Worm (Caenorhabditis elegans) whole organism, L3 larva: ENCODE measurements around the gene M05D6.3.
A peak's percentile ranks its signal among the peaks of the same experiment; 100 is the strongest.

ENCODE experiments used
- R02D3.7 ChIP-seq: fragments of 150-350 bp; optimal IDR thresholded peaks from 2 replicates; lab custom pipeline; 2014; ENCODE audit warnings: missing biosample characterization, missing genetic modification characterization
- ZK546.5 ChIP-seq: sonication (generic microtip); optimal IDR thresholded peaks from 2 replicates; lab custom pipeline; 2017; ENCODE audit warnings: missing biosample characterization, missing genetic modification characterization
- aly-2 ChIP-seq: fragments of 150-350 bp; optimal IDR thresholded peaks from 2 replicates; lab custom pipeline; 2014; ENCODE audit warnings: missing biosample characterization, missing genetic modification characterization
- ceh-16 ChIP-seq: sonication (generic microtip); optimal IDR thresholded peaks from 2 replicates; lab custom pipeline; 2017; ENCODE audit warnings: missing biosample characterization, missing genetic modification characterization
- ceh-28 ChIP-seq: fragments of 150-350 bp; optimal IDR thresholded peaks from 2 replicates; lab custom pipeline; 2014; ENCODE audit warnings: missing biosample characterization, missing genetic modification reagents, missing genetic modification characterization
- ceh-82 ChIP-seq: fragments of 150-350 bp; optimal IDR thresholded peaks from 2 replicates; lab custom pipeline; 2014; ENCODE audit warnings: missing biosample characterization, missing genetic modification characterization
- ceh-9 ChIP-seq: sonication (generic microtip); optimal IDR thresholded peaks from 2 replicates; lab custom pipeline; 2018; ENCODE audit warnings: missing biosample characterization, missing genetic modification characterization
- egl-27 ChIP-seq: sonication (generic microtip); optimal IDR thresholded peaks from 4 replicates; lab custom pipeline; 2017; ENCODE audit warnings: missing biosample characterization, missing genetic modification reagents, missing genetic modification characterization
- egl-5 ChIP-seq: fragments of 150-350 bp; optimal IDR thresholded peaks from 2 replicates; lab custom pipeline; 2017; ENCODE audit warnings: missing biosample characterization, missing genetic modification reagents, missing genetic modification characterization, inconsistent platforms
- elt-1 ChIP-seq: fragments of 150-350 bp; optimal IDR thresholded peaks from 2 replicates; lab custom pipeline; 2014; ENCODE audit warnings: missing biosample characterization, missing genetic modification characterization
- elt-2 ChIP-seq: sonication (generic microtip); optimal IDR thresholded peaks from 2 replicates; lab custom pipeline; 2016; ENCODE audit warnings: missing genetic modification reagents, mild to moderate bottlenecking, missing genetic modification characterization, missing compliant biosample characterization
- elt-3 ChIP-seq, 3 experiments: fragments of 150-350 bp in 1 of 3; sonication (generic microtip) in 2 of 3; optimal IDR thresholded peaks; 2 replicates in 2 of 3; 4 replicates in 1 of 3; lab custom pipeline; 2014 to 2017; ENCODE audit warnings: missing biosample characterization in 3 of 3, missing genetic modification characterization in 3 of 3
- eor-1 ChIP-seq, 2 experiments: fragments of 150-350 bp; optimal IDR thresholded peaks; 2 replicates each; lab custom pipeline; 2014 to 2018; ENCODE audit warnings: missing biosample characterization in 2 of 2, missing genetic modification characterization in 2 of 2
- fkh-10 ChIP-seq: sonication (generic microtip); optimal IDR thresholded peaks from 2 replicates; lab custom pipeline; 2017; ENCODE audit warnings: missing biosample characterization, missing genetic modification reagents, missing genetic modification characterization
- fkh-2 ChIP-seq: fragments of 150-350 bp; optimal IDR thresholded peaks from 2 replicates; lab custom pipeline; 2014; ENCODE audit warnings: missing biosample characterization, missing genetic modification reagents, missing genetic modification characterization
- fos-1 ChIP-seq: fragments of 150-350 bp; optimal IDR thresholded peaks from 2 replicates; lab custom pipeline; 2014; ENCODE audit warnings: missing biosample characterization, missing genetic modification characterization
- hmg-11 ChIP-seq: sonication (generic microtip); optimal IDR thresholded peaks from 2 replicates; lab custom pipeline; 2016; ENCODE audit warnings: missing genetic modification characterization, missing compliant biosample characterization
- jun-1 ChIP-seq: fragments of 150-350 bp; optimal IDR thresholded peaks from 2 replicates; lab custom pipeline; 2014; ENCODE audit warnings: missing biosample characterization, missing genetic modification reagents, missing genetic modification characterization
- lin-15B ChIP-seq: fragments of 150-350 bp; optimal IDR thresholded peaks from 2 replicates; lab custom pipeline; 2014; ENCODE audit warnings: missing biosample characterization, missing genetic modification characterization
- lin-39 ChIP-seq: fragments of 150-350 bp; optimal IDR thresholded peaks from 2 replicates; lab custom pipeline; 2018; ENCODE audit warnings: missing biosample characterization, missing genetic modification reagents, missing genetic modification characterization
- lsy-12 ChIP-seq: sonication (generic microtip); optimal IDR thresholded peaks from 2 replicates; lab custom pipeline; 2016; ENCODE audit warnings: mild to moderate bottlenecking, missing genetic modification characterization, missing compliant biosample characterization
- mdl-1 ChIP-seq: fragments of 150-350 bp; optimal IDR thresholded peaks from 2 replicates; lab custom pipeline; 2014; ENCODE audit warnings: missing biosample characterization, missing genetic modification characterization
- mml-1 ChIP-seq: fragments of 150-350 bp; sonication (generic microtip); optimal IDR thresholded peaks from 3 replicates; lab custom pipeline; 2014; ENCODE audit warnings: missing biosample characterization, missing genetic modification characterization
- nfya-1 ChIP-seq: sonication (generic microtip); optimal IDR thresholded peaks from 2 replicates; lab custom pipeline; 2017; ENCODE audit warnings: missing genetic modification characterization, mild to moderate bottlenecking, missing compliant biosample characterization, antibody characterized with exemption, moderate library complexity; ENCODE audit not compliant: insufficient read depth
- nhr-11 ChIP-seq: fragments of 150-350 bp; optimal IDR thresholded peaks from 2 replicates; lab custom pipeline; 2014; ENCODE audit warnings: missing biosample characterization, missing genetic modification characterization
- nhr-12 ChIP-seq: fragments of 150-350 bp; optimal IDR thresholded peaks from 2 replicates; lab custom pipeline; 2014; ENCODE audit warnings: missing biosample characterization, missing genetic modification characterization
- nhr-237 ChIP-seq: fragments of 150-350 bp; optimal IDR thresholded peaks from 2 replicates; lab custom pipeline; 2014; ENCODE audit warnings: missing biosample characterization, missing genetic modification characterization
- nhr-25 ChIP-seq: sonication (generic microtip); optimal IDR thresholded peaks from 2 replicates; lab custom pipeline; 2017; ENCODE audit warnings: missing biosample characterization, missing genetic modification characterization
- nhr-28 ChIP-seq: fragments of 150-350 bp; optimal IDR thresholded peaks from 2 replicates; lab custom pipeline; 2014; ENCODE audit warnings: missing biosample characterization, missing genetic modification characterization
- nhr-43 ChIP-seq: sonication (generic microtip); optimal IDR thresholded peaks from 2 replicates; lab custom pipeline; 2016; ENCODE audit warnings: mild to moderate bottlenecking, missing genetic modification characterization, missing compliant biosample characterization; ENCODE audit not compliant: poor library complexity, severe bottlenecking
- nhr-67 ChIP-seq: fragments of 150-350 bp; optimal IDR thresholded peaks from 2 replicates; lab custom pipeline; 2014; ENCODE audit warnings: missing biosample characterization, missing genetic modification characterization
- nhr-77 ChIP-seq: fragments of 150-350 bp; optimal IDR thresholded peaks from 2 replicates; lab custom pipeline; 2014; ENCODE audit warnings: missing biosample characterization, missing genetic modification characterization
- pha-4 ChIP-seq: fragments of 150-350 bp; optimal IDR thresholded peaks from 2 replicates; lab custom pipeline; 2014; ENCODE audit warnings: missing biosample characterization, missing genetic modification reagents, missing genetic modification characterization
- pqm-1 ChIP-seq: fragments of 150-350 bp; optimal IDR thresholded peaks from 2 replicates; lab custom pipeline; 2017; ENCODE audit warnings: missing biosample characterization, missing genetic modification characterization, inconsistent platforms
- sea-2 ChIP-seq: fragments of 150-350 bp; sonication (generic microtip); optimal IDR thresholded peaks from 4 replicates; lab custom pipeline; 2014; ENCODE audit warnings: missing biosample characterization, missing genetic modification reagents, missing genetic modification characterization
- skn-1 ChIP-seq: fragments of 150-350 bp; optimal IDR thresholded peaks from 2 replicates; lab custom pipeline; 2014; ENCODE audit warnings: missing biosample characterization, missing genetic modification characterization
- snpc-4 ChIP-seq: fragments of 150-350 bp; optimal IDR thresholded peaks from 2 replicates; lab custom pipeline; 2014; ENCODE audit warnings: missing biosample characterization, missing genetic modification characterization
- tbx-2 ChIP-seq: sonication (generic microtip); optimal IDR thresholded peaks from 2 replicates; lab custom pipeline; 2016; ENCODE audit warnings: mild to moderate bottlenecking, missing genetic modification characterization, missing compliant biosample characterization
- zag-1 ChIP-seq: fragments of 150-350 bp; optimal IDR thresholded peaks from 2 replicates; lab custom pipeline; 2014; ENCODE audit warnings: missing biosample characterization, missing genetic modification characterization
- ztf-11 ChIP-seq: fragments of 150-350 bp; optimal IDR thresholded peaks from 2 replicates; lab custom pipeline; 2014; ENCODE audit warnings: missing biosample characterization, missing genetic modification characterization
- ztf-4 ChIP-seq: fragments of 150-350 bp; optimal IDR thresholded peaks from 2 replicates; lab custom pipeline; 2014; ENCODE audit warnings: missing biosample characterization, missing genetic modification characterization

M05D6.3 gene

DNA sequence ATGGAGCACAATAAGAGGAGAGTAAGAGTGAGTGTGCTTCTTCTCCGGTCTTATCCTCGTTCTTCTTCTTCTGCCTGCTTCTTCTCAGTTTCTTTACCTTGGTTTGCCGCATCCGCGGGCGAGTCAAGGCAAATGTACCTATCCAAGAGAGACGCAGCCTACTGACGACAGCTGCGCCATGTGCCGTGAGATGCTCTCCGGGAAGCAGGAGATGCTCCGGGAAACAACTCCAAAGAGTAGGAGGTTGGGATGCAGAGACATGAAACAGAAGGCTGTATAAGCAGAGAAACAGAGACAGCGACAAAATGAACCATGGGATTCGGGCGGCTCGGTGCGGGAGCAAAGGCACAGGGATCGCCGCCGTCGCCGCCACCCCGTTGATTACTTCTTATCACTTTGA lies 23.4 kb downstream of the M05D6.3 start:
- peak; percentile 18 for TF ChIP-seq lin-39 (tag; lab: Kevin White, UChicago)
- TF ChIP-seq aly-2: no peak

DNA sequence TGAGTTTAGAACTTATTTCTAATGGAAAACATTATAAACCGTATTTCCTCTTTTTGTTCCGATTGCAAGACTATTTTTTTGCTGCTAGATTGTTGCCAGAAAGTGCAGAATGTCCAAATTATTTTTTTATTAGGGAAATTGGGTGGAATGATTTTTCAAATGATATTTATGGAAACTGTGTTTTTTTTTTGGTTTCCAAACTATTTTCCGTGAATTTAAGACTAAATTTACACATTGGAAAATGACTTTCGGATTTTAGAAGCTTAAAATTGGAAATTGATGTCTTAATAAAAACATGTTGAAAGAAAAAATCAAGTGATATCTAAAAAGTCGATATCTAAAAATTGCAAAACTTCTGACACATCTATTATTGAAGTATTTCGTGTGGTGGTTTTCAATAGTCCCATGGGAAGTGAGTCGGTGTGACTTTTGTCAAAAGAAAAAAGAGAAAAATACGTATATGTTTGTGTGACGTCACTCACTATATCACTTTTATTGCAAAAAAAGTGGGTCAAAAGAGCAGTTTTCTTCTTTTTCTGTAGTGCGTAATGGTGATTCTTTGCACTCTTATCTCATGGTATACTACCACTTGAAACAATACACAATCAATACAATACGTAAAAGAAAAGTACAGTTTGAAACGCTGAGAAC lies 28.6 kb downstream of the M05D6.3 start:
- TF ChIP-seq nfya-1 (tag; lab: Kevin White, UChicago) (peak; percentile 9), nhr-43 (no peak), ceh-9 (no peak), nhr-12 (tag; lab: Kevin White, UChicago) (no peak), elt-2 (tag; lab: Kevin White, UChicago) (peak; percentile 22), mdl-1 (no peak), tbx-2 (no peak), aly-2 (no peak), ztf-11 (tag; lab: Kevin White, UChicago) (no peak), fkh-10 (no peak), lin-39 (tag; lab: Kevin White, UChicago) (no peak), nhr-67 (tag; lab: Kevin White, UChicago) (no peak), zag-1 (tag; lab: Kevin White, UChicago) (no peak), ceh-28 (tag; lab: Kevin White, UChicago) (no peak), ceh-16 (no peak), eor-1 (tag; optimal IDR thresholded peaks at IDR 0.05; lab: Kevin White, UChicago) (no peak), mml-1 (tag; lab: Kevin White, UChicago) (no peak), pqm-1 (tag; lab: Kevin White, UChicago) (peak; percentile 44), ZK546.5 (no peak), nhr-25 (tag; lab: Kevin White, UChicago) (no peak), lsy-12 (no peak), nhr-237 (tag; lab: Kevin White, UChicago) (no peak), sea-2 (GFP tag; lab: Kevin White, UChicago) (no peak), skn-1 (no peak), elt-3 (tag; optimal IDR thresholded peaks at IDR 0.05; lab: Kevin White, UChicago) (no peak), hmg-11 (tag; lab: Kevin White, UChicago) (no peak), R02D3.7 (tag; lab: Kevin White, UChicago) (no peak)

ce11 chrII:8506759-8507158 lies 31.2 kb downstream of the M05D6.3 start:
- no peak for TF ChIP-seq egl-5 (tag; lab: Kevin White, UChicago)
- peak; percentile 36 for TF ChIP-seq elt-2 (tag; lab: Kevin White, UChicago)
- peak; percentile 21 for TF ChIP-seq pha-4
- peak; percentile 55 for TF ChIP-seq pqm-1 (tag; lab: Kevin White, UChicago)
- TF ChIP-seq nhr-43: no peak

ce11 chrII:8508956-8509355 lies 33.4 kb downstream of the M05D6.3 start, which contains the start of gene T13H5.1:
Gene T13H5.1 (minus strand): TSS chrII:8509056.
- TF ChIP-seq pqm-1 (tag; lab: Kevin White, UChicago) (no peak), nhr-28 (no peak), sea-2 (GFP tag; lab: Kevin White, UChicago) (no peak), nhr-237 (tag; lab: Kevin White, UChicago) (no peak), nhr-77 (no peak), eor-1 (tag; optimal IDR thresholded peaks at IDR 0.05; lab: Kevin White, UChicago) (no peak), elt-1 (tag; lab: Kevin White, UChicago) (no peak), mdl-1 (no peak), ztf-4 (tag; lab: Kevin White, UChicago) (no peak), nhr-25 (tag; lab: Kevin White, UChicago) (no peak), ceh-9 (no peak), elt-2 (tag; lab: Kevin White, UChicago) (no peak), nhr-12 (tag; lab: Kevin White, UChicago) (no peak), nfya-1 (tag; lab: Kevin White, UChicago) (no peak)
- TF ChIP-seq, all 47 proteins: peak for 0

DNA sequence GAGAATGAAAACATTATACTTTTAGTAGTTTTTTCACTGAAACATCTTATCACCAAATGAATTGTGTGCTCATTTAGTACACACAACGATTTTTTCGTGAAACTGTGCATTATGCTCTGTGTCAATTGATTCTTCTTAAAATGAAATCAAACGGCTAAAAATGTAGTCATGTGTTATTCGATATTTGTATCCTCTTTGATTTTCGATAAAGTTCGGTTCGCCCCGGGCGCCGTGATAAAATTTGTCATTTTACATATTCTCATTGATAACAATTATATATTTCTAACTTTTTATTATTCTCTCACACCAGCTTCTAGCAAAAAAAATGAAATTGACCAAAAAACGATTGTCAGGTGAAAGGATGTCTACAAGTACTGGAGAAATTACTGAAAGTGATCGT lies 39.2 kb downstream of the M05D6.3 start, which contains the start of gene ctg-2:
Gene ctg-2 (plus strand): TSS at position 326 of the 400 bp plus-strand sequence.
- TF ChIP-seq ceh-82: no peak
- no peak for TF ChIP-seq zag-1 (tag; lab: Kevin White, UChicago)
- TF ChIP-seq egl-5 (tag; lab: Kevin White, UChicago): no peak
- no peak for TF ChIP-seq ZK546.5
- TF ChIP-seq fkh-2: no peak
- no peak for TF ChIP-seq nfya-1 (tag; lab: Kevin White, UChicago)
- peak; percentile 32 for TF ChIP-seq jun-1 (tag; lab: Kevin White, UChicago)
- TF ChIP-seq nhr-67 (tag; lab: Kevin White, UChicago): no peak
- TF ChIP-seq nhr-237 (tag; lab: Kevin White, UChicago): no peak
- TF ChIP-seq nhr-11 (tag; lab: Kevin White, UChicago): no peak
- TF ChIP-seq ceh-28 (tag; lab: Kevin White, UChicago): no peak
- TF ChIP-seq fos-1 (tag; lab: Kevin White, UChicago): no peak
- TF ChIP-seq ceh-9: no peak
- TF ChIP-seq fkh-10: no peak
- TF ChIP-seq nhr-28: no peak
- TF ChIP-seq pqm-1 (tag; lab: Kevin White, UChicago): peak; percentile 87
- TF ChIP-seq egl-27 (tag; lab: Kevin White, UChicago): no peak
- TF ChIP-seq lin-39 (tag; lab: Kevin White, UChicago): no peak
- TF ChIP-seq skn-1: no peak
- TF ChIP-seq snpc-4 (tag; lab: Kevin White, UChicago): no peak
- no peak for TF ChIP-seq lin-15B (tag; lab: Kevin White, UChicago)
- TF ChIP-seq pha-4: peak; percentile 43
- TF ChIP-seq hmg-11 (tag; lab: Kevin White, UChicago): no peak
- TF ChIP-seq ztf-11 (tag; lab: Kevin White, UChicago): no peak
- TF ChIP-seq nhr-25 (tag; lab: Kevin White, UChicago): no peak
- TF ChIP-seq elt-3 (tag; optimal IDR thresholded peaks at IDR 0.05; lab: Kevin White, UChicago): no peak
- peak; percentile 81 for TF ChIP-seq elt-2 (tag; lab: Kevin White, UChicago)
- no peak for TF ChIP-seq sea-2 (GFP tag; lab: Kevin White, UChicago)
